Worm (Caenorhabditis elegans): Measurements from ENCODE around the gene str-171.

DNA sequence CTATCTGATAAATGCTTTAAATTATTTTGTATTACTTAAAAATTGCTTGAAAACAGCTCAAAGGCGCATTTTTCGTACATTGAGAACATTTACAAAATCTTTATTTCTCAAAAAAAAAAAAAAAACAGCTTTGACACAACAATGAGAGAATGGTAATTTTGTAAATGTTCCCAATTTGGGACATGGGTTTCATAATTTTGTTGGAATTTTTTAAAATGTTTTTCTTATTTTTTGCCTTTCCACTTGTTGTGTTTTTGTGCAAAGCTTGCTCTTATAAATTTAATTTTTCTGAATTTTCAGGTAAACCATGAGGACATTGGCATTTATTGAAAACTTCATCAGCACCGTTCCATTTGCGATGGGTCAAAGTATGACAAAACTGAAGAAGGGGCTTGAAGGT, 20.7 kb downstream of the str-171 start, which contains the start of gene T01G5.7:
- no peak for TF ChIP-seq lsy-2 (tag; optimal IDR thresholded peaks at IDR 0.05)
- TF ChIP-seq arid-1 (GFP tag; conservative IDR thresholded peaks at IDR 0.05), result no peak
- TF ChIP-seq ama-1 (optimal IDR thresholded peaks at IDR 0.05), result no peak
- TF ChIP-seq unc-62 (GFP tag; optimal IDR thresholded peaks at IDR 0.05 in 1 of 2), result no peak
- no peak for TF ChIP-seq unc-62 (tag; optimal IDR thresholded peaks at IDR 0.05)
- TF ChIP-seq nhr-6 (tag; optimal IDR thresholded peaks at IDR 0.05), result no peak
- no peak for TF ChIP-seq nhr-111 (GFP tag; optimal IDR thresholded peaks at IDR 0.05)
- TF ChIP-seq nhr-102 (tag; optimal IDR thresholded peaks at IDR 0.05), result no peak
- TF ChIP-seq aha-1 (tag), result no peak
- no peak for TF ChIP-seq pqm-1 (tag; optimal IDR thresholded peaks at IDR 0.05)
- no peak for TF ChIP-seq nhr-28 (tag; optimal IDR thresholded peaks at IDR 0.05)
- TF ChIP-seq lin-13 (GFP tag; optimal IDR thresholded peaks at IDR 0.05), result no peak
- no peak for TF ChIP-seq snpc-4 (tag; optimal IDR thresholded peaks at IDR 0.05)

Data from whole organism, L4 larva.